Worm (Caenorhabditis elegans) whole organism, L1 larva: ENCODE measurements around the gene mpk-1.

ENCODE experiments used
- C16A3.4 ChIP-seq: fragments of 150-350 bp; optimal IDR thresholded peaks from 2 replicates; lab custom pipeline; 2014; ENCODE audit warnings: missing biosample characterization, missing genetic modification characterization
- C34B4.2 ChIP-seq: sonication (generic microtip); optimal IDR thresholded peaks from 2 replicates; lab custom pipeline; 2017; ENCODE audit warnings: mild to moderate bottlenecking, missing genetic modification characterization, missing compliant biosample characterization
- F16B12.6 ChIP-seq: fragments of 150-350 bp; optimal IDR thresholded peaks from 2 replicates; lab custom pipeline; 2014; ENCODE audit warnings: missing biosample characterization, missing genetic modification characterization
- Y116A8C.19 ChIP-seq: sonication (generic microtip); optimal IDR thresholded peaks from 2 replicates; lab custom pipeline; 2016; ENCODE audit warnings: missing compliant biosample characterization, missing genetic modification characterization, borderline replicate concordance
- aha-1 ChIP-seq: fragments of 150-350 bp; optimal IDR thresholded peaks from 2 replicates; lab custom pipeline; 2014; ENCODE audit warnings: missing biosample characterization, missing genetic modification characterization
- aly-2 ChIP-seq: fragments of 150-350 bp; optimal IDR thresholded peaks from 2 replicates; lab custom pipeline; 2014; ENCODE audit warnings: missing biosample characterization, missing genetic modification characterization
- ama-1 ChIP-seq: fragments of 150-350 bp; optimal IDR thresholded peaks from 2 replicates; lab custom pipeline; 2014
- ceh-63 ChIP-seq: fragments of 200-800 bp; sonication (Bioruptor generic); optimal IDR thresholded peaks from 2 replicates; lab custom pipeline; 2018; ENCODE audit warnings: mild to moderate bottlenecking, missing genetic modification characterization, missing compliant biosample characterization
- dsc-1 ChIP-seq: sonication (generic microtip); optimal IDR thresholded peaks from 2 replicates; lab custom pipeline; 2016; ENCODE audit warnings: mild to moderate bottlenecking, missing genetic modification characterization, missing compliant biosample characterization
- efl-1 ChIP-seq, 4 experiments: fragments of 150-350 bp; optimal IDR thresholded peaks in 3 of 4; peaks in 1 of 4; 1 replicate in 1 of 4; 2 replicates in 3 of 4; lab custom pipeline; 2014; ENCODE audit warnings: missing biosample characterization in 2 of 4, missing genetic modification characterization in 2 of 4, missing genetic modification reagents in 2 of 4
- egl-13 ChIP-seq: sonication (generic microtip); optimal IDR thresholded peaks from 2 replicates; lab custom pipeline; 2016; ENCODE audit warnings: missing genotype, missing genetic modification reagents, missing genetic modification characterization, missing compliant biosample characterization
- elt-2 ChIP-seq: sonication (generic microtip); optimal IDR thresholded peaks from 2 replicates; lab custom pipeline; 2016; ENCODE audit warnings: missing genetic modification characterization, mild to moderate bottlenecking, inconsistent platforms, missing compliant biosample characterization, missing genetic modification reagents
- elt-3 ChIP-seq, 6 experiments: fragments of 150-350 bp in 1 of 6; sonication (generic microtip); optimal IDR thresholded peaks; 2 replicates each; lab custom pipeline; 2017 to 2018; ENCODE audit warnings: missing biosample characterization in 6 of 6, missing genetic modification characterization in 6 of 6, inconsistent platforms in 1 of 6
- fkh-4 ChIP-seq: sonication (generic microtip); optimal IDR thresholded peaks from 2 replicates; lab custom pipeline; 2016; ENCODE audit warnings: missing compliant biosample characterization, missing genetic modification characterization, borderline replicate concordance
- fkh-8 ChIP-seq: sonication (generic microtip); optimal IDR thresholded peaks from 2 replicates; lab custom pipeline; 2016; ENCODE audit warnings: mild to moderate bottlenecking, missing genetic modification characterization, missing compliant biosample characterization
- fos-1 ChIP-seq: fragments of 150-350 bp; optimal IDR thresholded peaks from 2 replicates; lab custom pipeline; 2014; ENCODE audit warnings: missing biosample characterization, missing genetic modification characterization
- grh-1 ChIP-seq: fragments of 200-800 bp; sonication (Bioruptor generic); IDR thresholded peaks from 2 replicates; pipeline ENCODE4 v1.3.6; 2022; ENCODE audit warnings: missing genetic modification reagents, missing genetic modification characterization, missing compliant biosample characterization
- hlh-17 ChIP-seq: fragments of 200-800 bp; sonication (Bioruptor generic); optimal IDR thresholded peaks from 2 replicates; lab custom pipeline; 2018; ENCODE audit warnings: missing genetic modification characterization, mild to moderate bottlenecking, missing compliant biosample characterization, moderate library complexity, borderline replicate concordance
- irx-1 ChIP-seq: sonication (generic microtip); optimal IDR thresholded peaks from 2 replicates; lab custom pipeline; 2016; ENCODE audit warnings: missing genetic modification characterization, missing compliant biosample characterization
- isw-1 ChIP-seq: fragments of 200-800 bp; sonication (Bioruptor generic); IDR thresholded peaks from 2 replicates; pipeline ENCODE4 v1.3.6; 2022; ENCODE audit warnings: missing genetic modification characterization, missing compliant biosample characterization
- jun-1 ChIP-seq: fragments of 150-350 bp; optimal IDR thresholded peaks from 2 replicates; lab custom pipeline; 2014; ENCODE audit warnings: missing biosample characterization, missing genetic modification reagents, missing genetic modification characterization
- lin-13 ChIP-seq: fragments of 150-350 bp; optimal IDR thresholded peaks from 2 replicates; lab custom pipeline; 2014; ENCODE audit warnings: missing biosample characterization, missing genetic modification reagents, missing genetic modification characterization
- lin-14 ChIP-seq: fragments of 200-800 bp; sonication (Bioruptor generic); optimal IDR thresholded peaks from 2 replicates; lab custom pipeline; 2018; ENCODE audit warnings: mild to moderate bottlenecking, missing genetic modification characterization, moderate library complexity, missing compliant biosample characterization
- lin-15B ChIP-seq: fragments of 150-350 bp; sonication (generic microtip); optimal IDR thresholded peaks from 3 replicates; lab custom pipeline; 2014; ENCODE audit warnings: missing biosample characterization, missing genetic modification characterization
- lin-39 ChIP-seq: fragments of 150-350 bp; optimal IDR thresholded peaks from 2 replicates; lab custom pipeline; 2014; ENCODE audit warnings: missing biosample characterization, missing genetic modification reagents, missing genetic modification characterization
- lir-3 ChIP-seq: sonication (generic microtip); optimal IDR thresholded peaks from 2 replicates; lab custom pipeline; 2016; ENCODE audit warnings: mild to moderate bottlenecking, missing genetic modification characterization, moderate library complexity, missing compliant biosample characterization; ENCODE audit not compliant: poor library complexity
- mab-9 ChIP-seq: fragments of 200-800 bp; sonication (Bioruptor generic); IDR thresholded peaks from 2 replicates; pipeline ENCODE4 v1.3.6; 2022; ENCODE audit warnings: missing genetic modification reagents, missing genetic modification characterization, missing compliant biosample characterization
- mdl-1 ChIP-seq, 2 experiments: fragments of 150-350 bp; optimal IDR thresholded peaks; 2 replicates each; lab custom pipeline; 2014 to 2017; ENCODE audit warnings: missing biosample characterization in 2 of 2, missing genetic modification characterization in 2 of 2, inconsistent platforms in 1 of 2
- mef-2 ChIP-seq: fragments of 150-350 bp; optimal IDR thresholded peaks from 2 replicates; lab custom pipeline; 2014; ENCODE audit warnings: missing biosample characterization, missing genetic modification characterization
- mep-1 ChIP-seq: fragments of 150-350 bp; optimal IDR thresholded peaks from 2 replicates; lab custom pipeline; 2014; ENCODE audit warnings: missing biosample characterization, missing genetic modification characterization
- nhr-12 ChIP-seq: sonication (generic microtip); optimal IDR thresholded peaks from 2 replicates; lab custom pipeline; 2017; ENCODE audit warnings: missing biosample characterization, missing genetic modification characterization
- nhr-237 ChIP-seq: fragments of 150-350 bp; optimal IDR thresholded peaks from 2 replicates; lab custom pipeline; 2014; ENCODE audit warnings: missing biosample characterization, missing genetic modification characterization
- nhr-28 ChIP-seq: fragments of 150-350 bp; optimal IDR thresholded peaks from 2 replicates; lab custom pipeline; 2014; ENCODE audit warnings: missing biosample characterization, missing genetic modification characterization
- nhr-76 ChIP-seq: sonication (generic microtip); optimal IDR thresholded peaks from 2 replicates; lab custom pipeline; 2017; ENCODE audit warnings: missing biosample characterization, missing genetic modification characterization
- nhr-77 ChIP-seq: fragments of 150-350 bp; optimal IDR thresholded peaks from 2 replicates; lab custom pipeline; 2014; ENCODE audit warnings: missing biosample characterization, missing genetic modification characterization
- nhr-85 ChIP-seq: sonication (generic microtip); peaks from one replicate; lab custom pipeline; 2016; ENCODE audit warnings: missing genetic modification characterization, inconsistent platforms, missing compliant biosample characterization
- pax-3 ChIP-seq: fragments of 200-800 bp; sonication (Bioruptor generic); optimal IDR thresholded peaks from 2 replicates; lab custom pipeline; 2018; ENCODE audit warnings: mild to moderate bottlenecking, missing genetic modification characterization, moderate library complexity, missing compliant biosample characterization
- pqm-1 ChIP-seq: sonication (generic microtip); optimal IDR thresholded peaks from 3 replicates; lab custom pipeline; 2017; ENCODE audit warnings: missing biosample characterization, missing genetic modification characterization
- rnt-1 ChIP-seq: sonication (generic microtip); optimal IDR thresholded peaks from 2 replicates; lab custom pipeline; 2016; ENCODE audit warnings: mild to moderate bottlenecking, missing genetic modification characterization, moderate library complexity, missing compliant biosample characterization
- skn-1 ChIP-seq: fragments of 150-350 bp; optimal IDR thresholded peaks from 2 replicates; lab custom pipeline; 2014; ENCODE audit warnings: missing biosample characterization, missing genetic modification characterization
- snu-23 ChIP-seq: sonication (generic microtip); optimal IDR thresholded peaks from 2 replicates; lab custom pipeline; 2016; ENCODE audit warnings: missing genetic modification characterization, missing compliant biosample characterization
- sox-4 ChIP-seq: sonication (generic microtip); optimal IDR thresholded peaks from 2 replicates; lab custom pipeline; 2016; ENCODE audit warnings: missing genetic modification characterization, missing compliant biosample characterization
- sup-37 ChIP-seq: fragments of 200-800 bp; sonication (Bioruptor generic); optimal IDR thresholded peaks from 2 replicates; lab custom pipeline; 2018; ENCODE audit warnings: mild to moderate bottlenecking, missing genetic modification characterization, missing compliant biosample characterization
- swsn-7 ChIP-seq: sonication (generic microtip); optimal IDR thresholded peaks from 2 replicates; lab custom pipeline; 2016; ENCODE audit warnings: missing genetic modification characterization, missing compliant biosample characterization
- tlp-1 ChIP-seq: fragments of 150-350 bp; optimal IDR thresholded peaks from 2 replicates; lab custom pipeline; 2014; ENCODE audit warnings: missing biosample characterization, missing genetic modification characterization
- unc-30 ChIP-seq: sonication (generic microtip); optimal IDR thresholded peaks from 2 replicates; lab custom pipeline; 2017; ENCODE audit warnings: missing biosample characterization, missing genetic modification characterization
- unc-62 ChIP-seq: fragments of 150-350 bp; optimal IDR thresholded peaks from 2 replicates; lab custom pipeline; 2014; ENCODE audit warnings: missing biosample characterization, missing genetic modification reagents, missing genetic modification characterization
- unc-98 ChIP-seq: fragments of 200-800 bp; sonication (Bioruptor generic); IDR thresholded peaks from 2 replicates; pipeline ENCODE4 v1.3.6; 2022; ENCODE audit warnings: missing genetic modification characterization, missing compliant biosample characterization
- zip-4 ChIP-seq: fragments of 200-800 bp; sonication (Bioruptor generic); optimal IDR thresholded peaks from 2 replicates; lab custom pipeline; 2018; ENCODE audit warnings: mild to moderate bottlenecking, missing genetic modification characterization, moderate library complexity, missing compliant biosample characterization

mpk-1 gene

ce11 chrIII:4271059-4271458 is 43.2 kb upstream of the mpk-1 start:
- no peak for TF ChIP-seq nhr-85 (tag; lab: Kevin White, UChicago)
- no peak for TF ChIP-seq C16A3.4
- no peak for TF ChIP-seq fos-1 (tag; lab: Kevin White, UChicago)
- TF ChIP-seq sox-4 (tag; lab: Kevin White, UChicago) = no peak
- no peak for TF ChIP-seq elt-2 (tag; lab: Kevin White, UChicago)
- no peak for TF ChIP-seq nhr-28
- no peak for TF ChIP-seq lin-39 (tag; lab: Kevin White, UChicago)
- no peak for TF ChIP-seq zip-4
- TF ChIP-seq, all 84 proteins: peak for 0

ce11 chrIII:4269220-4269935 is 41.5 kb upstream of the mpk-1 start, which contains the start of the genes sftb-1 and R10E4.1:
TSS of gene sftb-1 (minus strand) at chrIII:4269270.
TSS of gene R10E4.1 (plus strand) at chrIII:4269743.
- TF ChIP-seq lin-15B (tag; lab: Kevin White, UChicago) (peak; percentile 30), dsc-1 (tag; lab: Kevin White, UChicago) (peak; percentile 74), Y116A8C.19 (tag; lab: Kevin White, UChicago) (no peak), egl-13 (tag; lab: Kevin White, UChicago) (peak; percentile 60), F16B12.6 (tag; lab: Kevin White, UChicago) (peak; percentile 70), mep-1 (tag; lab: Kevin White, UChicago) (peak; percentile 90), fkh-8 (peak; percentile 62), nhr-76 (tag; lab: Kevin White, UChicago) (no peak), nhr-77 (tag; lab: Kevin White, UChicago) (peak; percentile 1), efl-1 (optimal IDR thresholded peaks at IDR 0.05; lab: Kevin White, UChicago) (peak; percentile 69 to 80), efl-1 (GFP tag; optimal IDR thresholded peaks at IDR 0.05 in 1 of 2; lab: Kevin White, UChicago) (peak; percentile 75 to 97), zip-4 (no peak), tlp-1 (tag; lab: Kevin White, UChicago) (no peak), lin-39 (tag; lab: Kevin White, UChicago) (peak; percentile 62), aha-1 (tag; lab: Kevin White, UChicago) (no peak), C34B4.2 (tag; lab: Kevin White, UChicago) (no peak), jun-1 (tag; lab: Kevin White, UChicago) (peak; percentile 40), swsn-7 (tag; lab: Kevin White, UChicago) (peak; percentile 80), elt-2 (tag; lab: Kevin White, UChicago) (peak; percentile 13), hlh-17 (GFP tag; lab: Kevin White, UChicago) (no peak), mdl-1 (tag; optimal IDR thresholded peaks at IDR 0.05; lab: Kevin White, UChicago) (peak in 1 of 2 experiments; percentile 64), pqm-1 (tag; lab: Kevin White, UChicago) (no peak), skn-1 (tag; lab: Kevin White, UChicago) (peak; percentile 72), unc-62 (GFP tag; lab: Kevin White, UChicago) (no peak), mef-2 (no peak), ama-1 (no peak), nhr-85 (tag; lab: Kevin White, UChicago) (peak; percentile 88), lin-13 (GFP tag; lab: Kevin White, UChicago) (peak; percentile 62), aly-2 (tag; lab: Kevin White, UChicago) (peak; percentile 29), lir-3 (no peak), mab-9 (GFP tag; lab: Robert Waterston, UW) (0 out of 2 replicates have a peak, but pooled peaks have one; percentile 18), nhr-28 (no peak), pax-3 (no peak), fkh-4 (tag; lab: Kevin White, UChicago) (no peak), sup-37 (GFP tag; lab: Kevin White, UChicago) (no peak), nhr-12 (tag; lab: Kevin White, UChicago) (no peak), grh-1 (GFP tag; lab: Robert Waterston, UW) (0 out of 2 replicates have a peak, but pooled peaks have one; percentile 40), unc-30 (tag; lab: Kevin White, UChicago) (no peak), snu-23 (GFP tag; lab: Kevin White, UChicago) (peak; percentile 85), ceh-63 (GFP tag; lab: Kevin White, UChicago) (no peak), nhr-237 (tag; lab: Kevin White, UChicago) (no peak), irx-1 (peak; percentile 70), rnt-1 (peak; percentile 85), elt-3 (tag; optimal IDR thresholded peaks at IDR 0.05; lab: Kevin White, UChicago) (peak in 2 of 6 experiments; percentile 29 to 49), isw-1 (peak; percentile 55), C16A3.4 (peak; percentile 75), lin-14 (GFP tag; lab: Kevin White, UChicago) (peak; percentile 78), unc-98 (GFP tag; lab: Robert Waterston, UW) (no peak)
